Worm (Caenorhabditis elegans): ENCODE measurements around the gene tsp-5.
"Not testable (repeated sequence)": the region's sequence is repeated elsewhere in the genome, so short reads cannot be mapped to it uniquely, and the experiment has no call there.

tsp-5 gene

ce11 chrIV:13593351-13593750, 1.8 kb upstream of the tsp-5 start, which contains the start of gene Y45F10B.3:
Gene Y45F10B.3 (plus strand): TSS chrIV:13593651.
- TF ChIP-seq dve-1 (tag; optimal IDR thresholded peaks at IDR 0.05) (no peak), hlh-6 (tag; optimal IDR thresholded peaks at IDR 0.05) (no peak)

- not testable (repeated sequence) for TF ChIP-seq unc-3 (GFP tag; conservative IDR thresholded peaks at IDR 0.05); unc-3 (tag; optimal IDR thresholded peaks at IDR 0.05); ahr-1 (tag; optimal IDR thresholded peaks at IDR 0.05); ceh-6 (GFP tag; optimal IDR thresholded peaks at IDR 0.05)
Measured at ce11 chrIV:13588544-13589043, 3.0 kb downstream of the tsp-5 start, which contains the start of gene sru-9. Gene sru-9 (plus strand): TSS chrIV:13588993.

DNA sequence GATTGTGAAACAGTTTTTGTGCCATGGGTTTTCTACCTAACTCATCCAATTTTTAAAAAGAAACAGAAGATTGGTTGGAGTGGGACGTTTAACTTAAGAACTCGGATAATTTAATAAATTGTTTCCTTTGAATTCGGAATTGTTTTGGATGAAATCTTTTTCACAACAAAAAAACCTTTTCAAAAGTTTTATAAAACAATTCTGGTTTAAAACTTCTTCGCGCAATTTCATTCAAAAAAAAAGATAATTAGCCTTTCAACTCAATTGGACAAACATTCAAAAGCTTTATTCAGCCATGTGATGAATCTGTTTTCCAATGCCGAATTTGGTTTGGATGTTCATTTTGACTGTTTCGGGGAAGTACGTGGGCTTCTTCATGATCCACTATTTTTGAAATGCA, 4.4 kb downstream of the tsp-5 start, which contains the start of gene Y45F10B.12:
Gene Y45F10B.12, plus strand, starts transcription at position 301 of the 400 bp plus-strand sequence.
- TF ChIP-seq tbx-2 (tag; optimal IDR thresholded peaks at IDR 0.05) (no peak), lim-6 (tag; optimal IDR thresholded peaks at IDR 0.05) (no peak), dmd-4 (tag; optimal IDR thresholded peaks at IDR 0.05; ENCODE audit: borderline replicate concordance) (no peak), elt-2 (tag; optimal IDR thresholded peaks at IDR 0.05) (no peak), ets-4 (tag; optimal IDR thresholded peaks at IDR 0.05) (no peak), ceh-34 (tag; optimal IDR thresholded peaks at IDR 0.05) (no peak), nfya-1 (tag; optimal IDR thresholded peaks at IDR 0.05) (no peak), hlh-6 (tag; optimal IDR thresholded peaks at IDR 0.05) (no peak), dve-1 (tag; optimal IDR thresholded peaks at IDR 0.05) (no peak), ama-1 (optimal IDR thresholded peaks at IDR 0.05) (no peak), nhr-232 (tag; optimal IDR thresholded peaks at IDR 0.05) (no peak), ceh-2 (tag; optimal IDR thresholded peaks at IDR 0.05) (no peak), K02D7.2 (tag; optimal IDR thresholded peaks at IDR 0.05) (no peak), ahr-1 (tag; optimal IDR thresholded peaks at IDR 0.05) (no peak)

DNA sequence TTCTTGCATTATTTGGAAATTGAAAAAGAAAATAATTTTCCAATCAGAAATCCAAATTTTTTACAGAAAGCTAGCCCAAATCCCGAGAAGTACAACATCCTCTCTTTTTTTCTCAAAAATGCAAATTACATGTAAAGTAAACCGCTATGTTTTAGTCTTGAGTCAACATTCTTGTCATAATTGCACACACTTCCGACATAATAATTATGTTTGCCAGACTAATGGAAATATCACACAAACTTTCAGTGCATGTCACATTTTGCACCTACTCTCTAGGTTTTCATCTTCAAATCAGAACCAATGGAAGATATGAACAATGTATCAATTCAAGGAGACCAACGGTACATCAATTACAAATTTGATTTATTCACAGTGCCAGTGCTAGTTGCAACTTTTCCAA, 6.9 kb downstream of the tsp-5 start, which contains the start of gene sru-11:
Gene sru-11, plus strand, starts transcription at position 301 of the 400 bp plus-strand sequence.
- TF ChIP-seq gmeb-2 (tag; optimal IDR thresholded peaks at IDR 0.05) (no peak), ama-1 (optimal IDR thresholded peaks at IDR 0.05) (no peak), K02D7.2 (tag; optimal IDR thresholded peaks at IDR 0.05) (no peak), ceh-14 (tag; optimal IDR thresholded peaks at IDR 0.05) (no peak), ceh-48 (tag; optimal IDR thresholded peaks at IDR 0.05) (no peak)

DNA sequence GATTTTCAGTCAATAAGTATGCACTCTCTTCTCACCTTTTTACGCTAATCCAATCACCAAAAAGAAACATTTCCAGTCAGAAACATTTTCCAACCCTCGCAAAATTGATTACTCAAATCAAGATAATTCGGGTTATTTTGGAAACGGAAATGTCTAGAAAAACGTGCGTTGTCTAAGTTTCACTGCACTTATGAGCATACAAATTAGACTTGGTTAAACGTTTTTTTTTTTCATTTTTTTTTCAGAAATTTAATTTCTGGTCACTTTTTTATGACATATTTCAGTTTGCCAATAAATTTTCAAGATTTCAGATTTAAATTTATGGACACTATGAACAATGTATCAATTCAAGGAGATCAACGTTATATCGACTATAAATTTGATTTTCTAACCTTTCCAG, 8.6 kb downstream of the tsp-5 start, which contains the start of gene sru-12:
Gene sru-12, plus strand, starts transcription at position 301 of the 400 bp plus-strand sequence.
- TF ChIP-seq odd-2 (tag; optimal IDR thresholded peaks at IDR 0.05) (no peak), pha-4 (tag; optimal IDR thresholded peaks at IDR 0.05) (no peak), che-1 (tag; optimal IDR thresholded peaks at IDR 0.05) (no peak), C38D4.7 (GFP tag; optimal IDR thresholded peaks at IDR 0.05) (no peak), madf-2 (tag; optimal IDR thresholded peaks at IDR 0.05) (no peak), ama-1 (optimal IDR thresholded peaks at IDR 0.05) (no peak), unc-86 (tag; optimal IDR thresholded peaks at IDR 0.05) (no peak), elt-2 (tag; optimal IDR thresholded peaks at IDR 0.05) (no peak), ceh-24 (tag; optimal IDR thresholded peaks at IDR 0.05) (no peak), ets-4 (tag; optimal IDR thresholded peaks at IDR 0.05) (no peak), K09A11.1 (tag; optimal IDR thresholded peaks at IDR 0.05; ENCODE audit: insufficient read depth) (no peak), ceh-2 (tag; optimal IDR thresholded peaks at IDR 0.05) (no peak), ceh-19 (GFP tag; optimal IDR thresholded peaks at IDR 0.05) (no peak), syd-9 (tag; optimal IDR thresholded peaks at IDR 0.05) (no peak), ceh-18 (tag; optimal IDR thresholded peaks at IDR 0.05) (no peak), tbx-2 (tag; optimal IDR thresholded peaks at IDR 0.05) (no peak), lim-6 (tag; optimal IDR thresholded peaks at IDR 0.05) (no peak)

DNA sequence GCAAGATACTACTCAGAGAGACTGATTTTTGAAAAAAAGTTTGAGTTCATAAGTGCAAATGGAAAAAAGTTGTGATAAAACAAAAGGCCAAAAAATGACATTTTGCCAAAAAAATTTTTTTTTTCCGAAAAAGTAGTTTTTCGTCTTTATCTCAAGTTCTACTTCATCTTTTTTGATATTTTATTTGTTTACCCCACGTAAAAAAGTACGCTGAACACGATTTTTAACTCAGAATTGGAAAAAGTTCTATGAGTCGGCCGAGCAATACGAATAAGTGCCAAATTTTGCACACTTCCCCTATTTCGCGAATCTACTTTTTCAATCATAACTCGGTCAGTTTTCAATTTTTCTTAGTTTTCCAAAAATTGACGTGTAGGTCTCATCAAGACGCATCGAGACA, 12.6 kb downstream of the tsp-5 start, which contains the start of gene sru-16:
Gene sru-16, plus strand, starts transcription at position 301 of the 400 bp plus-strand sequence.
- TF ChIP-seq ztf-16 (tag; optimal IDR thresholded peaks at IDR 0.05); ceh-22 (tag; optimal IDR thresholded peaks at IDR 0.05); hlh-30 (tag; optimal IDR thresholded peaks at IDR 0.05; ENCODE audit: insufficient read depth): not testable (repeated sequence)
